Fruit fly (Drosophila melanogaster): ENCODE measurements around the gene CG5665.

The CG5665 gene

DNA sequence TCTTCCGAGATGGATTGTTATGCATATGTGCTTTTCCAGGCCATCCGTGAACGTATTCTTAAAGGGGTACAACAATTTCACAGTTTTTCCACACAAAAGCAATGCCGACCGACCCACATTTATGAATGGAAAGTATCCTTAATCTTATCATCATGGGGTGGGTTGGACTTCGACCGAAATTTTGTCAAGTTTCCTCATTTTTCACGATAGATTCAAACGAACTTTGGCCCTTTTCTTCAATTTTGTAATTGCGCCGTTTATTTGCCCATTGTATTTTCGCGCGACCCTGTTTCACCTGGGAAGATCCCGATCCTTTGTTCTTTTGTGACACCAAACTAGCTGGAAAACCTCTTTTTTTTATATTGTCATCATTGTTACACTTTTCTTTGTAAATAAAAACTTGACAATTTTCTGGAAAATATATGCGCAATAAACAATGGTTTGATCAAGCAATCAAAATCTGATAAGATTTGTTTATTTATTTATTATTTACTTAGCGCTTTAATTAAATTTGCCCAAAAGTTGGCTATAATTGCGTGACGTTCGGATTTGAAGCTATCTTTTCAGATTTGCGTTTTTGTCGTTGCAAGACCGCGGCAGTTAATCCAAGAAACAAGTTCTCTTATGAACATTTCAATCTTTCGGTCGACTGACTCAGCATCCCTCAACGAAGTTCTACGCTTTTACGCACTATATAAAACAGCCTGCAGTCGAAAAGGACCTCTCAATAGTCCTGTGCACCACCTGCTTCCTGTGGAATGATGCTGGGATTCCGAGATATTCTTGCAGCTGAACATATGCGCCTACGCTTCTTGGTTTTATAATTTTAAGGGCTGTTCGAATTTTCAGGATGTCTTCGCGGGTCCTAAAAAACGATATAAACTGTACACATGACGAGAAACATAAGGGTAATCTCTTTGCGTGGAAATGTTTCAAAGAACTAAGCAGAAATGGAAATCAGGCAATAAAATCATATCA lies 47.9 kb downstream of the CG5665 start:
- TF ChIP-seq h (optimal IDR thresholded peaks at IDR 0.05): no peak
- no peak for TF ChIP-seq Sin3A (optimal IDR thresholded peaks at IDR 0.05)
- no peak for TF ChIP-seq Myc (optimal IDR thresholded peaks at IDR 0.05)
- no peak for TF ChIP-seq psq (optimal IDR thresholded peaks at IDR 0.05)
- no peak for TF ChIP-seq ttk (optimal IDR thresholded peaks at IDR 0.05)
- no peak for TF ChIP-seq insv (optimal IDR thresholded peaks at IDR 0.05)

All from Kc167 (cell line).